Fruit fly (Drosophila melanogaster): ENCODE measurements around the gene hyx.

The hyx gene

dm6 chr3R:9057398-9058058, 19.0 kb downstream of the hyx start (continued):
- peak; percentile 100 for TF ChIP-seq CG8924 (tag; optimal IDR thresholded peaks at IDR 0.05)
- peak; percentile 95 for TF ChIP-seq Ets65A (GFP tag)
- TF ChIP-seq Tbp (GFP tag; optimal IDR thresholded peaks at IDR 0.05): no peak
- peak; percentile 65 for TF ChIP-seq mam (GFP tag; optimal IDR thresholded peaks at IDR 0.05)
- no peak for TF ChIP-seq tna (GFP tag; IDR thresholded peaks at IDR 0.05; ENCODE audit: partially characterized antibody)
- peak; percentile 98 for TF ChIP-seq CG8388 (GFP tag; optimal IDR thresholded peaks at IDR 0.05)
- no peak for TF ChIP-seq Sin3A (optimal IDR thresholded peaks at IDR 0.05)
- peak; percentile 92 for TF ChIP-seq CG5180 (GFP tag; optimal IDR thresholded peaks at IDR 0.05)
- TF ChIP-seq CG4424 (GFP tag; optimal IDR thresholded peaks at IDR 0.05): peak; percentile 95
- no peak for TF ChIP-seq disco-r (GFP tag; optimal IDR thresholded peaks at IDR 0.05)
- TF ChIP-seq Hr78 (GFP tag; optimal IDR thresholded peaks at IDR 0.05): peak in 1 of 2 experiments; percentile 97
- no peak for TF ChIP-seq nerfin-2 (GFP tag; IDR thresholded peaks at IDR 0.05; ENCODE audit: partially characterized antibody)
- TF ChIP-seq CG32767 (GFP tag; IDR thresholded peaks at IDR 0.05): no peak
- peak in 1 of 2 experiments; percentile 72 for TF ChIP-seq tll (GFP tag; optimal IDR thresholded peaks at IDR 0.05)
- TF ChIP-seq ind (GFP tag; optimal IDR thresholded peaks at IDR 0.05): peak; percentile 95
- TF ChIP-seq CG30431 (GFP tag; optimal IDR thresholded peaks at IDR 0.05): peak; percentile 85
- TF ChIP-seq da (GFP tag; optimal IDR thresholded peaks at IDR 0.05): peak; percentile 10
- no peak for TF ChIP-seq hkb (optimal IDR thresholded peaks at IDR 0.05)
- TF ChIP-seq hkb (GFP tag; IDR thresholded peaks at IDR 0.05): no peak
- no peak for TF ChIP-seq shn (GFP tag; optimal IDR thresholded peaks at IDR 0.05)
- peak; percentile 98 for TF ChIP-seq CG6854 (GFP tag; optimal IDR thresholded peaks at IDR 0.05)
- no peak for TF ChIP-seq sr (GFP tag; IDR thresholded peaks at IDR 0.05)
- peak; percentile 88 for TF ChIP-seq CG12071 (GFP tag; optimal IDR thresholded peaks at IDR 0.05)
- peak; percentile 78 for TF ChIP-seq CG7928 (GFP tag; optimal IDR thresholded peaks at IDR 0.05)
- TF ChIP-seq peb (GFP tag; IDR thresholded peaks at IDR 0.05): no peak
- TF ChIP-seq CG6272 (GFP tag; IDR thresholded peaks at IDR 0.05): peak; percentile 89
- peak; percentile 19 for TF ChIP-seq crc (GFP tag; optimal IDR thresholded peaks at IDR 0.05)
- peak; percentile 99 for TF ChIP-seq CG9727 (GFP tag; optimal IDR thresholded peaks at IDR 0.05)
- no peak for TF ChIP-seq CG34422 (GFP tag; IDR thresholded peaks at IDR 0.05)
- TF ChIP-seq D19B (GFP tag; optimal IDR thresholded peaks at IDR 0.05): peak; percentile 91
- peak; percentile 67 for TF ChIP-seq fd64A (GFP tag; optimal IDR thresholded peaks at IDR 0.05)
- peak; percentile 99 for TF ChIP-seq CG13424 (tag; optimal IDR thresholded peaks at IDR 0.05)
- no peak for TF ChIP-seq Ada2b (GFP tag; IDR thresholded peaks at IDR 0.05)
- peak; percentile 4 for TF ChIP-seq fu2 (GFP tag; optimal IDR thresholded peaks at IDR 0.05)
- peak; percentile 86 for TF ChIP-seq CG15479 (GFP tag; optimal IDR thresholded peaks at IDR 0.05)
- TF ChIP-seq danr (GFP tag; IDR thresholded peaks at IDR 0.05): no peak
- no peak for TF ChIP-seq zfh1 (GFP tag; IDR thresholded peaks at IDR 0.05)
- peak; percentile 87 for TF ChIP-seq psq (GFP tag; optimal IDR thresholded peaks at IDR 0.05)
- no peak for TF ChIP-seq CG4730 (GFP tag; IDR thresholded peaks at IDR 0.05)
- TF ChIP-seq sim (GFP tag; IDR thresholded peaks at IDR 0.05): no peak
- peak; percentile 96 for TF ChIP-seq trem (tag; optimal IDR thresholded peaks at IDR 0.05)
- no peak for TF ChIP-seq ap (GFP tag; IDR thresholded peaks at IDR 0.05)
- TF ChIP-seq Gug (GFP tag; IDR thresholded peaks at IDR 0.05): peak; percentile 70
- TF ChIP-seq CG10543 (GFP tag; optimal IDR thresholded peaks at IDR 0.05): peak; percentile 98
- no peak for TF ChIP-seq NK7.1 (GFP tag; optimal IDR thresholded peaks at IDR 0.05)
- no peak for TF ChIP-seq Doc2 (GFP tag; IDR thresholded peaks at IDR 0.05)
- no peak for TF ChIP-seq CG11398 (GFP tag; optimal IDR thresholded peaks at IDR 0.05)
- TF ChIP-seq CG10366 (GFP tag; IDR thresholded peaks at IDR 0.05): no peak
- no peak for TF ChIP-seq eyg (GFP tag; optimal IDR thresholded peaks at IDR 0.05)
- peak; percentile 71 for TF ChIP-seq pfk (GFP tag; optimal IDR thresholded peaks at IDR 0.05)
- TF ChIP-seq ken (GFP tag; IDR thresholded peaks at IDR 0.05): no peak
- no peak for TF ChIP-seq aop (GFP tag; IDR thresholded peaks at IDR 0.05)
